Fruit fly (Drosophila melanogaster): ENCODE data around the gene 5PtaseI.

Gene 5PtaseI

dm6 chr3R:25054451-25055188, 9.7 kb upstream of the 5PtaseI start, which contains the start of gene CG31109 (continued):
- peak; percentile 36 for TF ChIP-seq CG15601 (tag; optimal IDR thresholded peaks at IDR 0.05)
- no peak for TF ChIP-seq dmrt99B (tag; optimal IDR thresholded peaks at IDR 0.05)
- no peak for TF ChIP-seq her (GFP tag; optimal IDR thresholded peaks at IDR 0.05)
- TF ChIP-seq dpn (GFP tag; optimal IDR thresholded peaks at IDR 0.05) = peak in 1 of 2 experiments; percentile 4
- TF ChIP-seq hkb (optimal IDR thresholded peaks at IDR 0.05) = no peak
- TF ChIP-seq hkb (GFP tag; IDR thresholded peaks at IDR 0.05) = no peak
- TF ChIP-seq Dref (GFP tag; IDR thresholded peaks at IDR 0.05) = peak; percentile 78
- no peak for TF ChIP-seq B-H1 (GFP tag; IDR thresholded peaks at IDR 0.05)
- no peak for TF ChIP-seq CG17186 (GFP tag; optimal IDR thresholded peaks at IDR 0.05)
- peak; percentile 66 for TF ChIP-seq HmgZ (tag; optimal IDR thresholded peaks at IDR 0.05)
- TF ChIP-seq CG34422 (GFP tag; IDR thresholded peaks at IDR 0.05) = peak; percentile 48; the same call in 1 of the 3 replicates
- no peak for TF ChIP-seq btn (GFP tag; optimal IDR thresholded peaks at IDR 0.05)
- TF ChIP-seq Kr (GFP tag; optimal IDR thresholded peaks at IDR 0.05) = no peak
- no peak for TF ChIP-seq caup (GFP tag; optimal IDR thresholded peaks at IDR 0.05; ENCODE audit: severe bottlenecking)
- peak; percentile 43 for TF ChIP-seq mam (GFP tag; optimal IDR thresholded peaks at IDR 0.05)
- TF ChIP-seq Drgx (GFP tag; IDR thresholded peaks at IDR 0.05) = no peak
- peak; percentile 63; the same call in 1 of the 2 replicates for TF ChIP-seq amos (GFP tag; IDR thresholded peaks at IDR 0.05; ENCODE audit: partially characterized antibody)
- peak; percentile 20 for TF ChIP-seq Meics (GFP tag; optimal IDR thresholded peaks at IDR 0.05)
- no peak for TF ChIP-seq Doc2 (GFP tag; IDR thresholded peaks at IDR 0.05)
- TF ChIP-seq CG4820 (GFP tag; optimal IDR thresholded peaks at IDR 0.05) = no peak
- TF ChIP-seq YL-1 (GFP tag; optimal IDR thresholded peaks at IDR 0.05) = peak; percentile 54
- peak; percentile 40 for TF ChIP-seq phol (tag; optimal IDR thresholded peaks at IDR 0.05)
- no peak for TF ChIP-seq Hey (tag; optimal IDR thresholded peaks at IDR 0.05)
- peak; percentile 35 for TF ChIP-seq tin (GFP tag; optimal IDR thresholded peaks at IDR 0.05)
- no peak for TF ChIP-seq CG17328 (GFP tag; IDR thresholded peaks at IDR 0.05)
- peak; percentile 41 for TF ChIP-seq bigmax (GFP tag; optimal IDR thresholded peaks at IDR 0.05)
- peak; percentile 31 for TF ChIP-seq Lhr (GFP tag; optimal IDR thresholded peaks at IDR 0.05)
- TF ChIP-seq ase (GFP tag; IDR thresholded peaks at IDR 0.05) = no peak
- 0 out of 3 replicates have a peak, but pooled peaks have one; percentile 34 for TF ChIP-seq Doc3 (GFP tag; IDR thresholded peaks at IDR 0.05; ENCODE audit: partially characterized antibody)
- TF ChIP-seq CG32767 (GFP tag; IDR thresholded peaks at IDR 0.05) = 0 out of 2 replicates have a peak, but pooled peaks have one; percentile 23
- peak; percentile 33 for TF ChIP-seq gem (tag; optimal IDR thresholded peaks at IDR 0.05)
- no peak for TF ChIP-seq Hr3 (GFP tag; optimal IDR thresholded peaks at IDR 0.05)
- TF ChIP-seq gcm2 (GFP tag; optimal IDR thresholded peaks at IDR 0.05) = no peak
- TF ChIP-seq dmrt11E (tag; optimal IDR thresholded peaks at IDR 0.05) = peak; percentile 3
- no peak for TF ChIP-seq NfI (GFP tag; optimal IDR thresholded peaks at IDR 0.05)
- peak; percentile 40 for TF ChIP-seq CG10147 (GFP tag; optimal IDR thresholded peaks at IDR 0.05)
- no peak for TF ChIP-seq Mrtf (GFP tag; IDR thresholded peaks at IDR 0.05)
- TF ChIP-seq CG12219 (GFP tag; optimal IDR thresholded peaks at IDR 0.05) = no peak
- peak; percentile 2 for TF ChIP-seq Hsf (GFP tag; optimal IDR thresholded peaks at IDR 0.05)
- no peak for TF ChIP-seq Bdp1 (GFP tag; optimal IDR thresholded peaks at IDR 0.05)
- TF ChIP-seq CG31224 (GFP tag; IDR thresholded peaks at IDR 0.05) = no peak
- no peak for TF ChIP-seq CG7372 (GFP tag; IDR thresholded peaks at IDR 0.05)
- TF ChIP-seq br (optimal IDR thresholded peaks at IDR 0.05) = no peak
- TF ChIP-seq sob (GFP tag; IDR thresholded peaks at IDR 0.05) = no peak
- no peak for TF ChIP-seq slou (GFP tag; optimal IDR thresholded peaks at IDR 0.05)
- TF ChIP-seq unc-4 (GFP tag; IDR thresholded peaks at IDR 0.05; ENCODE audit: partially characterized antibody) = peak; percentile 44; the same call in 1 of the 2 replicates
- peak; percentile 25 for TF ChIP-seq ind (GFP tag; optimal IDR thresholded peaks at IDR 0.05)
- no peak for TF ChIP-seq CG7745 (tag; optimal IDR thresholded peaks at IDR 0.05)
- peak; percentile 17 for TF ChIP-seq CG13775 (GFP tag; optimal IDR thresholded peaks at IDR 0.05)
- no peak for TF ChIP-seq CG10959 (GFP tag; IDR thresholded peaks at IDR 0.05)
